Worm (Caenorhabditis elegans): ENCODE results near the gene Y47D3A.34.
A peak's percentile ranks its signal among the peaks of the same experiment; 100 is the strongest.

Gene Y47D3A.34

DNA sequence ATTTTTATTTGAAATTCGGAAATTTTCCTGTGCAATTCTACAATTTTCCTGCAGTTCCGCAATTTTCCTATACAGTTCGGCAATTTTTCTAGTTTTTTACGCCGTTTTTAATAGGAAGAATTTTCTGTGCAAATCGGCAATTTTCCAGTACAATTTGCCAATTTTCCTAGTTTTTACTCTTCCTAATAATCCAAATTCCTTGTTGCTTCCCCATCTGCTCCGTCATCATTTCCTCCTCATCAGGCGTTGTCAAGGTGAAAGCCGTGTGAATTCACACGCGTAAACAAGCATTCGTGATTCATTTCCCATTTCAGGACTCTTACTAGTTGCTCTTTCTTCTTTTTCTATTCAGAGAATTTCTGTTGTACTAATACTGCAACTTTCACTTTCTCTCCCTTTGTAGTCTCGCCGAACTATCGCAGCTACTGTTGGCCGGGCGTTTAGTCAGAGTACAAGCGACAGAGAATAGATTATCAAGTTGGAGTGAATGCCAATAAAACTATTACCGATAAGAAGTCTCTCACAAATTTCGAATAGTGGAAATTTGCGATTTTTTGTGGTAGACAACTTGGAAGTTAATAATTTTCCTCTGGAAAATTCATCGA, 7.0 kb upstream of the Y47D3A.34 start:
- TF ChIP-seq R02D3.7 (tag; optimal IDR thresholded peaks at IDR 0.05) = no peak
- no peak for TF ChIP-seq elt-3 (tag; optimal IDR thresholded peaks at IDR 0.05)
- TF ChIP-seq sma-9 (GFP tag; optimal IDR thresholded peaks at IDR 0.05) = peak; percentile 29
- no peak for TF ChIP-seq sma-9 (tag; optimal IDR thresholded peaks at IDR 0.05)
- no peak for TF ChIP-seq nhr-6 (tag; optimal IDR thresholded peaks at IDR 0.05)
- TF ChIP-seq fos-1 (tag; optimal IDR thresholded peaks at IDR 0.05) = peak; percentile 97
- peak; percentile 85 for TF ChIP-seq blmp-1 (tag; optimal IDR thresholded peaks at IDR 0.05; ENCODE audit: insufficient read depth)

ce11 chrIII:11240776-11241175, 6.1 kb upstream of the Y47D3A.34 start:
- TF ChIP-seq fos-1 (tag; optimal IDR thresholded peaks at IDR 0.05) (peak; percentile 81), nhr-25 (tag; optimal IDR thresholded peaks at IDR 0.05) (peak; percentile 55), crh-2 (tag; optimal IDR thresholded peaks at IDR 0.05) (peak; percentile 14), sem-4 (tag; optimal IDR thresholded peaks at IDR 0.05) (no peak), unc-39 (tag; optimal IDR thresholded peaks at IDR 0.05) (no peak), nhr-21 (tag; optimal IDR thresholded peaks at IDR 0.05) (no peak), sma-9 (GFP tag; optimal IDR thresholded peaks at IDR 0.05) (peak; percentile 32), sma-9 (tag; optimal IDR thresholded peaks at IDR 0.05) (no peak), C34F6.9 (tag; optimal IDR thresholded peaks at IDR 0.05) (no peak), blmp-1 (tag; optimal IDR thresholded peaks at IDR 0.05; ENCODE audit: insufficient read depth) (peak; percentile 55), peb-1 (tag; optimal IDR thresholded peaks at IDR 0.05) (no peak), F13H6.1 (tag; optimal IDR thresholded peaks at IDR 0.05) (no peak), egl-27 (tag; optimal IDR thresholded peaks at IDR 0.05) (no peak)

DNA sequence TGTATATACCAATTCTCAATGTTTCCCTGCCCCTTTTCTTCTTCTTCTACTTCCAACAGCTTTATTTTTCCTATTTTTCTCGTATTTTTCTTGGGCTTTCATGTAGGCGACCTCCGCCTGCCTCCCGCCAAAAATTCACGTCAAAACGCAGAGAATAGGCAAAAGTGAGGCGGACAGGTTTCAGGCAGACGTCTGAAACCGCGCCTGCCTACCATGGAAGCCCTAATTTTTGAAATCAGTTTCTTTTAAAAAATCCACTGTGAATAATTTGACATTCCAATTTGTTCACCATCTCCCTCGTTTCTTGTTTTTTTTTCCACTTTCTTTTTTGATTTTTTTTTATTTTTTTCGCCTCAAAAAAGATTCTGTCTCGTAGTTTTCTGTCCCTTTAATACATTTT, 4.1 kb upstream of the Y47D3A.34 start:
- TF ChIP-seq mab-5 (tag; optimal IDR thresholded peaks at IDR 0.05) (no peak), mbf-1 (tag; optimal IDR thresholded peaks at IDR 0.05) (no peak), fos-1 (tag; optimal IDR thresholded peaks at IDR 0.05) (no peak), mdl-1 (tag; optimal IDR thresholded peaks at IDR 0.05) (no peak), C34F6.9 (tag; optimal IDR thresholded peaks at IDR 0.05) (no peak), nhr-129 (tag; optimal IDR thresholded peaks at IDR 0.05) (no peak), sma-3 (GFP tag; optimal IDR thresholded peaks at IDR 0.05) (no peak), nhr-77 (tag; optimal IDR thresholded peaks at IDR 0.05) (no peak), nhr-11 (tag; optimal IDR thresholded peaks at IDR 0.05) (no peak), ceh-16 (tag; optimal IDR thresholded peaks at IDR 0.05) (no peak), ztf-1 (GFP tag; conservative IDR thresholded peaks at IDR 0.05) (no peak), nhr-237 (tag; optimal IDR thresholded peaks at IDR 0.05) (no peak)

- TF ChIP-seq aly-2 (tag; optimal IDR thresholded peaks at IDR 0.05) = no peak
- no peak for TF ChIP-seq alr-1 (tag; optimal IDR thresholded peaks at IDR 0.05)
- no peak for TF ChIP-seq zag-1 (tag; optimal IDR thresholded peaks at IDR 0.05)
- no peak for TF ChIP-seq nhr-25 (tag; optimal IDR thresholded peaks at IDR 0.05)
- TF ChIP-seq nhr-77 (tag; optimal IDR thresholded peaks at IDR 0.05) = no peak
- no peak for TF ChIP-seq unc-62 (GFP tag; optimal IDR thresholded peaks at IDR 0.05)
- TF ChIP-seq nhr-237 (tag; optimal IDR thresholded peaks at IDR 0.05) = no peak
- TF ChIP-seq mab-5 (tag; optimal IDR thresholded peaks at IDR 0.05) = no peak
- TF ChIP-seq nhr-10 (tag; optimal IDR thresholded peaks at IDR 0.05) = no peak
- TF ChIP-seq ztf-11 (tag; optimal IDR thresholded peaks at IDR 0.05) = no peak
- TF ChIP-seq nhr-21 (tag; optimal IDR thresholded peaks at IDR 0.05) = no peak
- no peak for TF ChIP-seq nhr-11 (tag; optimal IDR thresholded peaks at IDR 0.05)
- TF ChIP-seq egl-27 (tag; optimal IDR thresholded peaks at IDR 0.05) = no peak
- no peak for TF ChIP-seq ceh-16 (tag; optimal IDR thresholded peaks at IDR 0.05)
- TF ChIP-seq mdl-1 (tag; optimal IDR thresholded peaks at IDR 0.05) = no peak
- no peak for TF ChIP-seq lin-11 (tag; optimal IDR thresholded peaks at IDR 0.05)
- no peak for TF ChIP-seq skn-1 (tag; optimal IDR thresholded peaks at IDR 0.05)
- no peak for TF ChIP-seq dmd-4 (tag; optimal IDR thresholded peaks at IDR 0.05)
- TF ChIP-seq lin-39 (tag; optimal IDR thresholded peaks at IDR 0.05) = no peak
Observed at ce11 chrIII:11238309-11238708, 3.6 kb upstream of the Y47D3A.34 start.

DNA sequence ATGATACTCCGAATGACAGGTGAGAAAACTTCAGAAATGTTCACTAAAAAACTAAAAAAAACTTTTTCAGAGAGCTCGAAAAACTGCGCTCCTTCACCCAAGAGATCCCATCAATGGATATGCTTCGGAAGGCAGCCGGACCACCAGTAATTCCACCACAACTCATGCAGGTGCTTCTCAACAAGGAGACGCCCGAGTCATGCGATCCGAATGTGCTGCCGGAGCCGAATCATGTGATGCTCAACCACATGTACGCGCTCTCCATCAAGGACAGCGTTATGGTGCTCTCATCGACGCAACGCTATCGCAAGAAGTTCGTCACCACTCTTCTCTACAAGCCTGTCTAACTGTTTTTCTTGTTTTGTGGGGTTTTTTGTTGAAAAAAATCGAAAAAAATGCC, 3.1 kb upstream of the Y47D3A.34 start:
- TF ChIP-seq gmeb-1 (tag; optimal IDR thresholded peaks at IDR 0.05) (no peak), nhr-21 (tag; optimal IDR thresholded peaks at IDR 0.05) (no peak), crh-2 (tag; optimal IDR thresholded peaks at IDR 0.05) (no peak), nhr-11 (tag; optimal IDR thresholded peaks at IDR 0.05) (no peak), R02D3.7 (tag; optimal IDR thresholded peaks at IDR 0.05) (no peak), mbf-1 (tag; optimal IDR thresholded peaks at IDR 0.05) (no peak), lin-13 (GFP tag; optimal IDR thresholded peaks at IDR 0.05) (no peak), ztf-11 (tag; optimal IDR thresholded peaks at IDR 0.05) (no peak), nhr-25 (tag; optimal IDR thresholded peaks at IDR 0.05) (no peak)

Measured in whole organism, L2 larva.